Fruit fly (Drosophila melanogaster) whole organism, embryonic: ENCODE results near the gene CG43448.

ENCODE experiments used
- CG13424 ChIP-seq: fragments of 200-800 bp; sonication (Bioruptor generic); optimal IDR thresholded peaks from 2 replicates; lab custom pipeline; 2019; ENCODE audit warnings: missing biosample characterization, mild to moderate bottlenecking, missing genetic modification characterization, moderate library complexity
- GATAe ChIP-seq: fragments of 200-800 bp; sonication (Bioruptor generic); conservative IDR thresholded peaks from 2 replicates; pipeline ENCODE4 v1.3.6; 2022; ENCODE audit warnings: missing biosample characterization, missing genetic modification characterization

- TF ChIP-seq CG13424 (tag; lab: Kevin White, UChicago) (no peak), GATAe (GFP tag; lab: Robert Waterston, UW) (no peak)
Measured at dm6 chr3R:30281345-30282133, 44.0 kb upstream of the CG43448 start.
